Fruit fly (Drosophila melanogaster) Kc167 (cell line): ENCODE measurements around the gene CG13901.

Experiments
- h ChIP-seq: fragments of >200 bp; optimal IDR thresholded peaks from 3 replicates; lab custom pipeline; 2018; ENCODE audit warnings: missing external identifiers
- insv ChIP-seq: fragments of >200 bp; optimal IDR thresholded peaks from 3 replicates; lab custom pipeline; 2018; ENCODE audit warnings: missing external identifiers
- psq ChIP-seq: fragments of >200 bp; optimal IDR thresholded peaks from 2 replicates; lab custom pipeline; 2017; ENCODE audit warnings: missing external identifiers
- ttk ChIP-seq: sonication (Bioruptor generic); optimal IDR thresholded peaks from 2 replicates; lab custom pipeline; 2017; ENCODE audit warnings: missing external identifiers

DNA sequence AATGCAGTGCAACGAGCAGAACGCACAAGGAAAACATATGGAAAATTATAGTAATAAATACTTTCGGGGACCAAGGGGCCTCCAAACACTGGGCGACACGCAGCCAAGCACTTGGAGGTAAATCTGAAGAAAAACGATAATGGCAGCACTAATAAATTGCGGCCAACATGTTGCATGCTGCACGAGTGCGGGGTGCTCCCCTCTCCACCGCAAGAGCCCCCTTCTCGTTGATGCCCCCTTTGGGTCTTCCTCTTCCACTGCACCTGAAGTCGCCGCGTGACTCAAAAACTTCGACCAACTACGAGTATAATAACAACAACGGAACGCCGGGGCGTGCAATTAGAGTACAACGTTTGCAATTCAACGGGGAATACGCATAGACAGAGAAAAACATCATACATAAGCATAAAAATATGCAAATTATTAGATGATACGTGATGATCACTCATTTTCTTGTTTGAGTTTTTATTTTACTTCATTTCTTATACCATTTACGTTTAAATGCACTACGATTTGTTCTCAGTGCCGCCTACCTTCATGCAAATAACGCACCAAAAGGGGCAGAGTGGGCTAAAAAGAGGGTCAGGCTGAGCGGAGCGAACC, 35.7 kb downstream of the CG13901 start:
- no peak for TF ChIP-seq insv (lab: Kevin White, UChicago)
- no peak for TF ChIP-seq psq (lab: Kevin White, UChicago)
- TF ChIP-seq ttk (lab: Kevin White, UChicago): no peak
- TF ChIP-seq h (lab: Kevin White, UChicago): no peak
